Worm (Caenorhabditis elegans) whole organism, late embryonic: ENCODE results near the gene M04D8.7.

Experiments used
- F13H6.1 ChIP-seq: sonication (generic microtip); optimal IDR thresholded peaks from 2 replicates; lab custom pipeline; 2016; ENCODE audit warnings: missing genetic modification characterization, missing compliant biosample characterization
- ama-1 ChIP-seq: fragments of 150-350 bp; optimal IDR thresholded peaks from 2 replicates; lab custom pipeline; 2014
- ceh-14 ChIP-seq: sonication (generic microtip); optimal IDR thresholded peaks from 2 replicates; lab custom pipeline; 2016; ENCODE audit warnings: missing genotype, missing genetic modification characterization, missing compliant biosample characterization
- ceh-18 ChIP-seq: sonication (generic microtip); optimal IDR thresholded peaks from 2 replicates; lab custom pipeline; 2016; ENCODE audit warnings: missing genetic modification characterization, missing compliant biosample characterization
- ceh-22 ChIP-seq: sonication (generic microtip); optimal IDR thresholded peaks from 2 replicates; lab custom pipeline; 2017; ENCODE audit warnings: missing biosample characterization, missing genetic modification characterization
- ceh-31 ChIP-seq: sonication (generic microtip); optimal IDR thresholded peaks from 2 replicates; lab custom pipeline; 2016; ENCODE audit warnings: missing genetic modification characterization, missing compliant biosample characterization
- hlh-13 ChIP-seq: fragments of 200-800 bp; sonication (Bioruptor generic); optimal IDR thresholded peaks from 2 replicates; lab custom pipeline; 2018; ENCODE audit warnings: mild to moderate bottlenecking, missing genetic modification characterization, missing compliant biosample characterization
- madf-2 ChIP-seq: sonication (generic microtip); optimal IDR thresholded peaks from 2 replicates; lab custom pipeline; 2017; ENCODE audit warnings: missing genetic modification characterization, missing compliant biosample characterization
- nhr-11 ChIP-seq: fragments of 150-350 bp; optimal IDR thresholded peaks from 2 replicates; lab custom pipeline; 2014; ENCODE audit warnings: missing biosample characterization, missing genetic modification characterization
- pag-3 ChIP-seq: sonication (generic microtip); optimal IDR thresholded peaks from 2 replicates; lab custom pipeline; 2016; ENCODE audit warnings: missing compliant biosample characterization, missing genetic modification characterization, borderline replicate concordance
- pha-4 ChIP-seq: fragments of 150-350 bp; optimal IDR thresholded peaks from 2 replicates; lab custom pipeline; 2018; ENCODE audit warnings: missing biosample characterization, missing genetic modification reagents, missing genetic modification characterization
- pqm-1 ChIP-seq: sonication (generic microtip); optimal IDR thresholded peaks from 2 replicates; lab custom pipeline; 2016; ENCODE audit warnings: missing genetic modification characterization, missing compliant biosample characterization
- sdc-2 ChIP-seq: sonication (generic microtip); optimal IDR thresholded peaks from 2 replicates; lab custom pipeline; 2016; ENCODE audit warnings: missing genotype, missing genetic modification characterization, missing compliant biosample characterization
- sox-4 ChIP-seq: sonication (generic microtip); optimal IDR thresholded peaks from 2 replicates; lab custom pipeline; 2017; ENCODE audit warnings: mild to moderate bottlenecking, missing genetic modification characterization, inconsistent platforms, missing compliant biosample characterization

DNA sequence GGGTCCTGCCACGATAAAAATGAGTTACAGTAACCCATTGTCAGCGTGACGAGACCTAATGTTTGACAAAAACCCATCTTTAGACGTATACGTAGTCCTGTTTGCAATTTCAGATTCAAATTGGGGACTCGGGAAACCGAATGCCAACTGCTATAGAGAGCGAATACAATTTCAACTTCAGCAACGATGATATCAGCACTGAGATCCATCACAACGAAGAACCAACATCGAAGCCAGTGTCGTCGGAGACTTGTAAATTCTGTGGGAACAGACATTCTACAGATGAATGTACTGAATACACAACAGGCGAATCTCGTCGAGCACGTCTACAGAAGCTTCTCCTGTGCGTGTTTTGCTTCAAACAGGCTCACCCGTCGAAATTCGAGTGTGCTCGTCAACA is 48.3 kb downstream of the M04D8.7 start:
- TF ChIP-seq ama-1 (lab: Kevin White, UChicago) (no peak), ceh-14 (tag; lab: Kevin White, UChicago) (no peak), F13H6.1 (no peak), hlh-13 (GFP tag; lab: Kevin White, UChicago) (no peak), sdc-2 (no peak), ceh-31 (tag; lab: Kevin White, UChicago) (no peak), pag-3 (tag; lab: Kevin White, UChicago) (no peak), nhr-11 (tag; lab: Kevin White, UChicago) (no peak), ceh-18 (tag; lab: Kevin White, UChicago) (no peak), sox-4 (tag; lab: Kevin White, UChicago) (no peak), madf-2 (no peak), pqm-1 (tag; lab: Kevin White, UChicago) (no peak), ceh-22 (tag; lab: Kevin White, UChicago) (no peak), pha-4 (tag; lab: Kevin White, UChicago) (no peak)
